Worm (Caenorhabditis elegans): ENCODE data around the gene srg-31.

- TF ChIP-seq W03F9.2 (tag; optimal IDR thresholded peaks at IDR 0.05) (no peak), him-1 (tag; optimal IDR thresholded peaks at IDR 0.05) (no peak), dao-5 (tag; optimal IDR thresholded peaks at IDR 0.05) (no peak)
Measured at ce11 chrV:6979019-6979418, 25.3 kb upstream of the srg-31 start, which contains the start of gene sre-12.
